Worm (Caenorhabditis elegans): ENCODE data around the gene nhr-19.

nhr-19 gene

DNA sequence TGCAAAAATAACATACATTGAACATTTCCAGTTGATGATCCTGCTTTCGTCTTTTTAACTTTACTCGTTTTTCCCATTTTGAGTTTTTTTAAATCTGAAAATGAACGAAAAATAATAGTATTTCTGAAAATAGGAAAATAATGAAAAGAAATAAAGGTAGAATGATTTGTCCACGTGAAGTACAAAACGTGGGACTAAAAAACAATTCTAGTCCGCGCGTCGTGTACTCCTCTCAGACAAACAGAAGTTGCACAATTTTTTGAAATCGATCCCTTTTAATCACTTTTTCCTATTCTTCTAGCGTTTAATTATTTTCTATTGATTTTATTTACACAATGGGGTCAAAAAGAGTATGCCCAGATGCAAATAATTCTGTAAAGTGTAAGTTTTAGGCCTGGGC, 14.3 kb downstream of the nhr-19 start, which contains the start of the genes E02H1.1 and tag-124:
Gene E02H1.1 (minus strand): TSS at position 94 of the 400 bp plus-strand sequence.
Gene tag-124 (plus strand): TSS at position 222 of the 400 bp plus-strand sequence.
- TF ChIP-seq nhr-12 (tag; optimal IDR thresholded peaks at IDR 0.05) (no peak), ces-1 (GFP tag; optimal IDR thresholded peaks at IDR 0.05) (peak; percentile 16), lsy-2 (tag; optimal IDR thresholded peaks at IDR 0.05) (peak; percentile 25), M03D4.4 (tag; optimal IDR thresholded peaks at IDR 0.05) (no peak), mep-1 (tag; optimal IDR thresholded peaks at IDR 0.05) (peak; percentile 28), nhr-237 (tag; optimal IDR thresholded peaks at IDR 0.05) (peak; percentile 37), ceh-83 (GFP tag; optimal IDR thresholded peaks at IDR 0.05) (no peak)

DNA sequence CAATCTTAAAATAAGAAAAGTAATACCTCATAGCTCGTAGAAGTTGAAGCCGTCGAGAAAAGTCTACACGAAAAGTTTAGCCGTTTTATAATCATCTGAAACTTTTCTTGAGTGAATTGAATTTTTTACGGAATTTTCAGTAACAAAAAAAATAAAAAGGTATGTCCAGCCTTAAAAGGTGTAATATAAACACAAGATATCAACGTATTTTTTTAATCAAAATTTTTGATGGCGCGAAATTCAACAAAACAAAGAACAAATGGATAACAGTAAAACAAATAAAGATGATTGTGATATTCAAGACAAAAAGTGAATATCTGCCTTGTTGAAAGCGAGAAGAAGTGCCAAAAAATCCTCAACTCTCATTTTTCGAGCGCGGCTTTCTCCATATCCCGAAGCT, 15.7 kb downstream of the nhr-19 start, which contains the start of gene eral-1:
Gene eral-1 (minus strand): TSS at position 101 of the 400 bp plus-strand sequence.
- TF ChIP-seq ham-2 (GFP tag; optimal IDR thresholded peaks at IDR 0.05) (no peak), blmp-1 (tag; optimal IDR thresholded peaks at IDR 0.05) (no peak), mep-1 (tag; optimal IDR thresholded peaks at IDR 0.05) (no peak), lsy-2 (tag; optimal IDR thresholded peaks at IDR 0.05) (no peak), flh-1 (GFP tag; optimal IDR thresholded peaks at IDR 0.05) (no peak), snpc-4 (tag; optimal IDR thresholded peaks at IDR 0.05) (no peak), ceh-83 (GFP tag; optimal IDR thresholded peaks at IDR 0.05) (no peak), bed-3 (GFP tag; optimal IDR thresholded peaks at IDR 0.05) (no peak), sptf-1 (tag; optimal IDR thresholded peaks at IDR 0.05) (no peak), lin-32 (GFP tag; optimal IDR thresholded peaks at IDR 0.05) (no peak), zip-8 (tag; optimal IDR thresholded peaks at IDR 0.05) (no peak), mab-5 (tag; optimal IDR thresholded peaks at IDR 0.05) (no peak)

DNA sequence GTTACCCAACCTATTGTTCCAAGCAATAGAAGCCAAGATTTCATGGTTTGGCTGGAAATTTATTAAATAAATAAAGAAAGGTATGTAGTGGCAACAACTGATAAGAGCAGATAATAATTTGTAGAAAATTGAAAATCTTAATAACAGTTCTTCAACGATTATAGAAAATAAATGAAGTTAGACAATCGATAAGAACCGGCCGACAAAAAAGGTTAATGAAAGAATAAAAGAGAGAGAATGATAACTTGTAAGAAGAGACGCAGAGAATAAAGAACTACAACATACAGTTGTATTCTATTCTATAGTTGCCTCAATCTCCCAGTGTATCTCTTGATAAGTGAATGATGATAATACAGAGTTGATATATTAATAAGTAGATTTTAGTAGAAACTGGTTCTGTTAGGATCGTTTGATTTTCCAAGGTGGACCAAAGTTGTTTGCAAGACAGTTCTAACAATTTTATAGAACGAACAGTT, 18.6 kb downstream of the nhr-19 start, which contains the start of gene ugt-58:
Gene ugt-58 (minus strand): TSS at position 51 of the 476 bp plus-strand sequence.
- TF ChIP-seq ceh-39 (tag; optimal IDR thresholded peaks at IDR 0.05) (no peak), nhr-28 (tag; optimal IDR thresholded peaks at IDR 0.05) (peak; percentile 52)

DNA sequence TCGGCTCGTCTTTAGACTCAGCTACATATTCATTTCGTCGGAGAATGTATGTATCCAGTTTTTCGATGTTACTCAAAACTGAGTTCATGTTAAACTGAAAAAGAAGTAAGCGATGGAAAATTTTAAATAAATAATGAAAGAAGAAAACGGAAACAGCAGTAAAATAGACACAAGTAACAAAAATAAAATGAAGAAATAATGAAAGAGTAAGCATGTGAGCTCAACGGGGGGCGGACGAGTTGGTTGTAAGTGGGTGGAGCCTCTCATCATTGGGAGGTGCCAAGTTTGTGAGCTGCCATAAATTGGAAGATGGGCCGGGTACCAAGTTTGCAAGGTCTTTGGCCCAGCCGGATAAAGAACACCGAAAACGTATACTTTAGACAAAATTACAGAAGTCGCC, 21.9 kb downstream of the nhr-19 start, which contains the start of gene wee-1.1:
Gene wee-1.1 (minus strand): TSS at position 101 of the 400 bp plus-strand sequence.
- no peak for TF ChIP-seq sem-2 (GFP tag; optimal IDR thresholded peaks at IDR 0.05)
- no peak for TF ChIP-seq nhr-2 (tag; optimal IDR thresholded peaks at IDR 0.05)
- TF ChIP-seq ceh-43 (GFP tag; optimal IDR thresholded peaks at IDR 0.05), result no peak
- no peak for TF ChIP-seq unc-39 (tag; optimal IDR thresholded peaks at IDR 0.05)
- TF ChIP-seq nhr-28 (tag; optimal IDR thresholded peaks at IDR 0.05), result no peak

DNA sequence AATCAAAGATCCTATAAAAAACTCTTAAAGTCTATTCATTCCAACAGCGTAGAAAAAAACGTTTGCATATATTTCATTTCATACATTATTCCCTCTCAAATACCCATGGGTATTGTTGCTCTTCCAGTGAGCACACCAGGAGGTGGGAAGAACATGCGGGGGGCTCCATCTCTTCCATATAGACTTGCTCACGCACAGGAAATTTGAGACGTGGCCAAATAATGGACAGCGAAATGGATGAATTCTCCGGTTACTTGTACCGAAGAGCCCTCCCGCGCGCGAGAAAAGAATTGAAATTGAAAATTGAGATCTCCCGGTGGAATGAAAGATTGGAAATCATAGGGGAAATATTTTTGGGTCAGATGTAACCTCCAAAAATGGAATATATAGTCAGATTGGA, 27.7 kb downstream of the nhr-19 start:
- no peak for TF ChIP-seq hlh-1 (tag; optimal IDR thresholded peaks at IDR 0.05)
- TF ChIP-seq sem-2 (GFP tag; optimal IDR thresholded peaks at IDR 0.05), result no peak
- TF ChIP-seq drap-1 (GFP tag; optimal IDR thresholded peaks at IDR 0.05), result no peak
- no peak for TF ChIP-seq lin-32 (GFP tag; optimal IDR thresholded peaks at IDR 0.05)
- TF ChIP-seq cnd-1 (tag; optimal IDR thresholded peaks at IDR 0.05), result no peak
- no peak for TF ChIP-seq nhr-237 (tag; optimal IDR thresholded peaks at IDR 0.05)
- no peak for TF ChIP-seq unc-120 (tag; optimal IDR thresholded peaks at IDR 0.05; ENCODE audit: poor library complexity, severe bottlenecking)
- TF ChIP-seq unc-62 (GFP tag; optimal IDR thresholded peaks at IDR 0.05), result no peak
- TF ChIP-seq flh-1 (GFP tag; optimal IDR thresholded peaks at IDR 0.05), result no peak
- no peak for TF ChIP-seq mls-2 (tag; optimal IDR thresholded peaks at IDR 0.05)
- TF ChIP-seq nhr-2 (tag; optimal IDR thresholded peaks at IDR 0.05), result no peak
- no peak for TF ChIP-seq blmp-1 (tag; optimal IDR thresholded peaks at IDR 0.05)
- TF ChIP-seq zip-8 (tag; optimal IDR thresholded peaks at IDR 0.05), result no peak
- no peak for TF ChIP-seq ces-1 (GFP tag; optimal IDR thresholded peaks at IDR 0.05)
- no peak for TF ChIP-seq lin-13 (tag; optimal IDR thresholded peaks at IDR 0.05)

DNA sequence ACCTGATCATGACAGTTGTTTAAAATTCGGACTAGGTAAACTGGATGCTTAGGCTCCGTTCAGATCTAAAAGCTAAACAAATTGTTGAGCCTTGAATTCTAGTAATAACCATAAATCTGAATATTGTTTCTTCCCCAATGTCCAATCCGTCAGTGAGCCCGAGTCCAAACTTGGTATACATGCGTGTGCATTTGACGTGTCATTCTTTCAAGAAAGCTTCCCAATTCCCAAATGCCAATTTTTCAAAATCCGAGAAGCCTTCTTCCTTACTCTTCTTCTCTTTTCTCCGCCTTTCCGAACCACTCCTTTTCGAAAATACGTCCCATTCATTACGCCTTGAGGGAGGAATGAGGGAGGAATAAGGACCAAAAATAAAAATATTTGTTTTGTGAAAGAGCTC, 28.6 kb downstream of the nhr-19 start:
- no peak for TF ChIP-seq lsy-2 (tag; optimal IDR thresholded peaks at IDR 0.05)
- TF ChIP-seq ceh-43 (GFP tag; optimal IDR thresholded peaks at IDR 0.05), result no peak
- TF ChIP-seq mab-5 (tag; optimal IDR thresholded peaks at IDR 0.05), result no peak
- TF ChIP-seq snpc-4 (tag; optimal IDR thresholded peaks at IDR 0.05), result no peak
- no peak for TF ChIP-seq ceh-39 (tag; optimal IDR thresholded peaks at IDR 0.05)
- no peak for TF ChIP-seq blmp-1 (tag; optimal IDR thresholded peaks at IDR 0.05)
- TF ChIP-seq M03D4.4 (tag; optimal IDR thresholded peaks at IDR 0.05), result no peak
- no peak for TF ChIP-seq mls-2 (tag; optimal IDR thresholded peaks at IDR 0.05)
- TF ChIP-seq sptf-1 (tag; optimal IDR thresholded peaks at IDR 0.05), result no peak
- no peak for TF ChIP-seq lin-32 (GFP tag; optimal IDR thresholded peaks at IDR 0.05)
- no peak for TF ChIP-seq nhr-76 (tag; optimal IDR thresholded peaks at IDR 0.05)
- no peak for TF ChIP-seq unc-120 (tag; optimal IDR thresholded peaks at IDR 0.05; ENCODE audit: poor library complexity, severe bottlenecking)
- TF ChIP-seq pha-4 (tag; optimal IDR thresholded peaks at IDR 0.05), result no peak
- TF ChIP-seq unc-39 (tag; optimal IDR thresholded peaks at IDR 0.05), result no peak
- TF ChIP-seq nhr-237 (tag; optimal IDR thresholded peaks at IDR 0.05), result no peak
